Fruit fly (Drosophila melanogaster): Measurements from ENCODE around the gene CG7044.

The CG7044 gene

dm6 chr3R:21097631-21098117 lies 3.8 kb downstream of the CG7044 start, which contains the start of gene RhoGAP93B (continued):
- TF ChIP-seq Sox15 (GFP tag; optimal IDR thresholded peaks at IDR 0.05): peak; percentile 30
- TF ChIP-seq CG11294 (GFP tag; IDR thresholded peaks at IDR 0.05): peak; percentile 58; the same call in 1 of the 2 replicates
- peak; percentile 68 for TF ChIP-seq acj6 (GFP tag; optimal IDR thresholded peaks at IDR 0.05)
- no peak for TF ChIP-seq achi (GFP tag; optimal IDR thresholded peaks at IDR 0.05)
- TF ChIP-seq fkh (GFP tag; optimal IDR thresholded peaks at IDR 0.05): peak; percentile 95
- TF ChIP-seq fd85E (GFP tag; optimal IDR thresholded peaks at IDR 0.05): no peak
- peak; percentile 86 for TF ChIP-seq CG10631 (GFP tag; optimal IDR thresholded peaks at IDR 0.05)
- TF ChIP-seq CG9139 (GFP tag; optimal IDR thresholded peaks at IDR 0.05): no peak
- peak; percentile 69 for TF ChIP-seq Ets21C (GFP tag; optimal IDR thresholded peaks at IDR 0.05)
- TF ChIP-seq net (GFP tag; optimal IDR thresholded peaks at IDR 0.05): peak; percentile 37
- peak; percentile 84 for TF ChIP-seq lz (GFP tag; optimal IDR thresholded peaks at IDR 0.05)

dm6 chr3R:21097160-21097559 lies 4.4 kb downstream of the CG7044 start:
- TF ChIP-seq Sox15 (GFP tag; optimal IDR thresholded peaks at IDR 0.05): no peak
- TF ChIP-seq Hr38 (GFP tag; optimal IDR thresholded peaks at IDR 0.05): no peak
- no peak for TF ChIP-seq net (GFP tag; optimal IDR thresholded peaks at IDR 0.05)
- no peak for TF ChIP-seq vri (GFP tag; optimal IDR thresholded peaks at IDR 0.05)
- no peak for TF ChIP-seq cyc (GFP tag; optimal IDR thresholded peaks at IDR 0.05)
- TF ChIP-seq fkh (GFP tag; optimal IDR thresholded peaks at IDR 0.05): no peak
- no peak for TF ChIP-seq Gug (GFP tag; IDR thresholded peaks at IDR 0.05)
- TF ChIP-seq Eip78C (GFP tag): no peak
- no peak for TF ChIP-seq CG6792 (GFP tag; optimal IDR thresholded peaks at IDR 0.05)
- no peak for TF ChIP-seq CG9139 (GFP tag; optimal IDR thresholded peaks at IDR 0.05)
- TF ChIP-seq topi (GFP tag; optimal IDR thresholded peaks at IDR 0.05): no peak
- TF ChIP-seq CG32006 (GFP tag; optimal IDR thresholded peaks at IDR 0.05): no peak
- TF ChIP-seq Hr4 (GFP tag; optimal IDR thresholded peaks at IDR 0.05): no peak

dm6 chr3R:21096532-21097143 lies 4.9 kb downstream of the CG7044 start:
- peak in 1 of 2 experiments; percentile 28 for TF ChIP-seq ss (GFP tag; optimal IDR thresholded peaks at IDR 0.05)
- no peak for TF ChIP-seq Ets96B (tag; optimal IDR thresholded peaks at IDR 0.05)
- TF ChIP-seq CG8632 (GFP tag; optimal IDR thresholded peaks at IDR 0.05): no peak
- TF ChIP-seq CG6854 (GFP tag; optimal IDR thresholded peaks at IDR 0.05): peak; percentile 29
- TF ChIP-seq CG15336 (GFP tag; IDR thresholded peaks at IDR 0.05): peak; percentile 39; the same call in 1 of the 2 replicates
- peak; percentile 28 for TF ChIP-seq Blimp-1 (GFP tag; optimal IDR thresholded peaks at IDR 0.05)
- peak; percentile 2 for TF ChIP-seq Eip78C (GFP tag)

dm6 chr3R:21094292-21094691 lies 7.2 kb downstream of the CG7044 start:
- TF ChIP-seq Eip93F (GFP tag; optimal IDR thresholded peaks at IDR 0.05) (no peak), Blimp-1 (GFP tag; optimal IDR thresholded peaks at IDR 0.05) (peak; percentile 92)

- peak; percentile 24; the same call in 1 of the 3 replicates for TF ChIP-seq CG8119 (GFP tag; IDR thresholded peaks at IDR 0.05)
- TF ChIP-seq svp (GFP tag): no peak
- no peak for TF ChIP-seq CG3032 (tag; optimal IDR thresholded peaks at IDR 0.05)
- peak; percentile 10 for TF ChIP-seq Eip75B (GFP tag; optimal IDR thresholded peaks at IDR 0.05)
- TF ChIP-seq fkh (GFP tag; optimal IDR thresholded peaks at IDR 0.05): no peak
- TF ChIP-seq CG11762 (GFP tag; optimal IDR thresholded peaks at IDR 0.05; ENCODE audit: insufficient read depth): no peak
- TF ChIP-seq CG32006 (GFP tag; optimal IDR thresholded peaks at IDR 0.05): peak; percentile 44
- TF ChIP-seq CG8319 (GFP tag; optimal IDR thresholded peaks at IDR 0.05): no peak
- TF ChIP-seq CG6808 (GFP tag; optimal IDR thresholded peaks at IDR 0.05): no peak
- TF ChIP-seq Hr39 (GFP tag; optimal IDR thresholded peaks at IDR 0.05): peak; percentile 9
- TF ChIP-seq CG15336 (GFP tag; IDR thresholded peaks at IDR 0.05): 0 out of 2 replicates have a peak, but pooled peaks have one; percentile 32
- TF ChIP-seq achi (GFP tag; optimal IDR thresholded peaks at IDR 0.05): no peak
- peak; percentile 32 for TF ChIP-seq Hr4 (GFP tag; optimal IDR thresholded peaks at IDR 0.05)
- TF ChIP-seq CG10669 (GFP tag; optimal IDR thresholded peaks at IDR 0.05): no peak
These were observed 8.7 kb downstream of the CG7044 start for dm6 chr3R:21092829-21093228.

Data from whole organism, prepupa.